Fruit fly (Drosophila melanogaster) Kc167 (cell line): ENCODE measurements around the gene CG33631.

ENCODE experiments used
- Sin3A ChIP-seq: fragments of >200 bp; optimal IDR thresholded peaks from 2 replicates; lab custom pipeline; 2018; ENCODE audit warnings: missing external identifiers
- insv ChIP-seq: fragments of >200 bp; optimal IDR thresholded peaks from 3 replicates; lab custom pipeline; 2018; ENCODE audit warnings: missing external identifiers
- psq ChIP-seq: fragments of >200 bp; optimal IDR thresholded peaks from 2 replicates; lab custom pipeline; 2017; ENCODE audit warnings: missing external identifiers
- ttk ChIP-seq: sonication (Bioruptor generic); optimal IDR thresholded peaks from 2 replicates; lab custom pipeline; 2017; ENCODE audit warnings: missing external identifiers

DNA sequence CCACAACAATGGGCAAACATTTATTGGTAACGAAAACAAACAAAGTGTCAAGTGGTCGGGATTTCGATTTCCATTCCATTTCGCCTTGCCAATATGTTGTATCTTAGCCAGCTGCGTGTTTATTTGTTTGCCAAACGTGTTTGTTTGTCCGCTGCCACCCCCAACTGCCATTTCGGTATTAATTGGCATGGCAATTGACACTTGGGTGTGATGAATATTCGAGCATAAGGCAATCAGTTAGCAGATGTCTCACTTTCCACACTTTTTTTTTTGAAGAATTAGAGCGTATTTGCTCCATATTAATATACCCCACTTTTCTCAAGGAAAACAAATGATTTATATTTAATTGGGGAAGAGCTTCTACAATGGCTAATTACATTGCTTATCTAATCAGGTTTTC, 32.3 kb upstream of the CG33631 start:
- TF ChIP-seq psq, result no peak
- no peak for TF ChIP-seq insv (lab: Kevin White, UChicago)
- TF ChIP-seq ttk, result no peak
- TF ChIP-seq Sin3A (lab: Kevin White, UChicago), result no peak
